Fruit fly (Drosophila melanogaster): ENCODE data around the gene Or10a.

Gene Or10a

dm6 chrX:11372764-11373712, 44.2 kb downstream of the Or10a start (continued):
- TF ChIP-seq CG11560 (tag; IDR thresholded peaks at IDR 0.05) (no peak), chm (GFP tag; IDR thresholded peaks at IDR 0.05) (0 out of 2 replicates have a peak, but pooled peaks have one; percentile 25), CG2889 (GFP tag; IDR thresholded peaks at IDR 0.05) (no peak), schlank (tag; optimal IDR thresholded peaks at IDR 0.05) (no peak), CG15073 (GFP tag; optimal IDR thresholded peaks at IDR 0.05) (no peak), CG11504 (tag; optimal IDR thresholded peaks at IDR 0.05) (peak; percentile 27), Adf1 (GFP tag; IDR thresholded peaks at IDR 0.05) (no peak), Dref (GFP tag; IDR thresholded peaks at IDR 0.05) (no peak), br (optimal IDR thresholded peaks at IDR 0.05) (no peak), da (GFP tag; optimal IDR thresholded peaks at IDR 0.05) (no peak), Hmx (GFP tag; optimal IDR thresholded peaks at IDR 0.05) (no peak), Hr51 (GFP tag; optimal IDR thresholded peaks at IDR 0.05) (peak in 1 of 2 experiments; percentile 18), esg (GFP tag; conservative IDR thresholded peaks at IDR 0.05) (peak; percentile 30; the same call in 1 of the 2 replicates), salm (tag; optimal IDR thresholded peaks at IDR 0.05) (no peak), GATAe (GFP tag; conservative IDR thresholded peaks at IDR 0.05) (no peak), CG7357 (GFP tag; IDR thresholded peaks at IDR 0.05) (no peak), pfk (GFP tag; optimal IDR thresholded peaks at IDR 0.05) (no peak), CG18619 (GFP tag; optimal IDR thresholded peaks at IDR 0.05) (no peak), usp (GFP tag; optimal IDR thresholded peaks at IDR 0.05) (no peak), dimm (GFP tag; IDR thresholded peaks at IDR 0.05) (no peak), CG13775 (GFP tag; optimal IDR thresholded peaks at IDR 0.05) (no peak), Dek (tag; optimal IDR thresholded peaks at IDR 0.05) (no peak), CG15479 (GFP tag; optimal IDR thresholded peaks at IDR 0.05) (no peak), Aef1 (GFP tag; IDR thresholded peaks at IDR 0.05) (no peak), amos (GFP tag; IDR thresholded peaks at IDR 0.05; ENCODE audit: partially characterized antibody) (no peak), CG13424 (tag; optimal IDR thresholded peaks at IDR 0.05) (peak; percentile 10), ken (GFP tag; IDR thresholded peaks at IDR 0.05) (no peak), CG34224 (GFP tag; IDR thresholded peaks at IDR 0.05; ENCODE audit: partially characterized antibody) (no peak), sens (GFP tag) (peak; percentile 17), CG16779 (GFP tag; IDR thresholded peaks at IDR 0.05) (no peak), CG8089 (GFP tag; optimal IDR thresholded peaks at IDR 0.05) (no peak), Stat92E (GFP tag; optimal IDR thresholded peaks at IDR 0.05) (no peak), CG7372 (GFP tag; IDR thresholded peaks at IDR 0.05) (0 out of 2 replicates have a peak, but pooled peaks have one; percentile 23), vnd (GFP tag; IDR thresholded peaks at IDR 0.05; ENCODE audit: partially characterized antibody) (no peak), CG8388 (GFP tag; optimal IDR thresholded peaks at IDR 0.05) (no peak), CG2202 (tag; optimal IDR thresholded peaks at IDR 0.05) (no peak), Trl (optimal IDR thresholded peaks at IDR 0.05) (peak; percentile 74 to 81), Trl (GFP tag; optimal IDR thresholded peaks at IDR 0.05) (no peak), CG2712 (tag; optimal IDR thresholded peaks at IDR 0.05) (no peak), grn (GFP tag; optimal IDR thresholded peaks at IDR 0.05) (no peak), grau (tag; optimal IDR thresholded peaks at IDR 0.05) (peak; percentile 60), Hmr (GFP tag; optimal IDR thresholded peaks at IDR 0.05) (no peak), CG3163 (GFP tag; optimal IDR thresholded peaks at IDR 0.05) (no peak), CG7839 (tag; optimal IDR thresholded peaks at IDR 0.05) (peak; percentile 21), YL-1 (GFP tag; optimal IDR thresholded peaks at IDR 0.05) (no peak), Blimp-1 (GFP tag; optimal IDR thresholded peaks at IDR 0.05) (no peak), jing (GFP tag; optimal IDR thresholded peaks at IDR 0.05) (no peak), CG4404 (GFP tag; IDR thresholded peaks at IDR 0.05) (no peak), CG15601 (tag; optimal IDR thresholded peaks at IDR 0.05) (no peak), CG8478 (optimal IDR thresholded peaks at IDR 0.05) (no peak)
